Fruit fly (Drosophila melanogaster): ENCODE results near the gene CG32984.

Gene CG32984

DNA sequence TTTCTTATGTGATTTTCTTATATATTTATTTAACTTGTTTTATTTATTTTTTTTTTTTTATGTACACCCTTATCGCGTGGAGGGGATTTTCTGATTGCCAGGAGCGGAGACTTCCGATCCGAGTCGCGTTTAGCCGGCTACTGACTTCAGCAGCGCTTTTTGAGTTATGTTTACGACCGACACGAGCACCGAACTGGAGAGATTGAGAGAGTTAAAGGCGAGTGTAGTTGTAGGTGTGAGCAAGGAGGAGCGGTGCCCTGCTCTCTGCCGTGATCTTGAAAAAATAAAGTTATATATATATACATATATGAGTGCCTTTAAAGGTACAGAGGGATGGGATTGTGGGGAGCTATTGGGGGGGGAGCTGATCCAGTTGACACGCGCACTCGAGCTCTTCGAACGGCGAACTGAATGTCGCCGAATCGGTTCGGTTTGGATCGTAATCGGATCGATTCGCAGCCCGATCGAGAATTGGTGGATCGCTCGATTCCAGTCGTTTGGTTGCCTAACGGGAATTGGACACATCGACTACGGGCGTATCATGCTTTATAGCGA, 24.4 kb downstream of the CG32984 start, which contains the start of gene rost (continued):
- TF ChIP-seq Hr39 (GFP tag; optimal IDR thresholded peaks at IDR 0.05), result no peak
- TF ChIP-seq Smox (GFP tag; optimal IDR thresholded peaks at IDR 0.05), result no peak
- TF ChIP-seq CG8119 (GFP tag; IDR thresholded peaks at IDR 0.05), result no peak
- TF ChIP-seq CG6808 (GFP tag; optimal IDR thresholded peaks at IDR 0.05), result peak; percentile 1
- TF ChIP-seq CG31627 (GFP tag; optimal IDR thresholded peaks at IDR 0.05), result no peak
- TF ChIP-seq CG11902 (GFP tag; optimal IDR thresholded peaks at IDR 0.05), result no peak
- peak; percentile 51 for TF ChIP-seq CG6854 (GFP tag; optimal IDR thresholded peaks at IDR 0.05)
- TF ChIP-seq CG11294 (GFP tag; IDR thresholded peaks at IDR 0.05), result no peak
- TF ChIP-seq fkh (GFP tag; optimal IDR thresholded peaks at IDR 0.05), result no peak
- peak in 1 of 2 experiments; percentile 59 for TF ChIP-seq ss (GFP tag; optimal IDR thresholded peaks at IDR 0.05)
- TF ChIP-seq Eip75B (GFP tag; optimal IDR thresholded peaks at IDR 0.05), result no peak
- peak; percentile 40 for TF ChIP-seq spab (GFP tag; optimal IDR thresholded peaks at IDR 0.05)
- peak; percentile 45 for TF ChIP-seq CG1621 (tag; optimal IDR thresholded peaks at IDR 0.05)
- no peak for TF ChIP-seq dac (GFP tag; optimal IDR thresholded peaks at IDR 0.05)
- TF ChIP-seq svp (GFP tag), result peak; percentile 86
- no peak for TF ChIP-seq Ets21C (GFP tag; optimal IDR thresholded peaks at IDR 0.05)
- TF ChIP-seq Lpt (GFP tag; optimal IDR thresholded peaks at IDR 0.05), result peak; percentile 46
- TF ChIP-seq Eip93F (GFP tag; optimal IDR thresholded peaks at IDR 0.05), result no peak
- TF ChIP-seq CG6163 (GFP tag; IDR thresholded peaks at IDR 0.05), result no peak
- TF ChIP-seq CG16779 (tag; optimal IDR thresholded peaks at IDR 0.05), result no peak
- TF ChIP-seq CG4318 (GFP tag; optimal IDR thresholded peaks at IDR 0.05), result no peak
- TF ChIP-seq CG34406 (GFP tag; optimal IDR thresholded peaks at IDR 0.05), result no peak
- no peak for TF ChIP-seq CG32006 (GFP tag; optimal IDR thresholded peaks at IDR 0.05)
- TF ChIP-seq pdm3 (GFP tag; optimal IDR thresholded peaks at IDR 0.05), result no peak
- TF ChIP-seq CG6276 (GFP tag; optimal IDR thresholded peaks at IDR 0.05), result no peak

DNA sequence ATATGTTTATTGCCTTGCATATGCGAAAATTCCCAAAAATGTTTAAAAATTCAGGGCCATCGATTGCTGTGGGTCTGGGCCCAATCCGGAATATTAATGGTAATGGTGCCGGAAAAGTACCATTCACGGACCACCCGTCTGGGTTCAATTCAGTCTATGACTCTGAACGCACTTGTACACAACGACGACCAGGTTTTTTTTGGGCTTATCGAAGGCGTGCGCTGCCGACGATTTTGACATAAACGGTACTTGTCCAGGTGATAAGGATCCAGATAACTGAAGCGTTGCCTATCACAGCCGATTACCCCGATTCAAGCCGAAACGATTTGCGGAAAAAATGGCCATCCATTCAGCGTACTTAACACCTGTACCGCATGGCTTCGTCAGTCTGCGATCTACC, 26.8 kb downstream of the CG32984 start, which contains the start of gene CG9555:
TSS of gene CG9555 (plus strand) at position 153 of the 400 bp plus-strand sequence.
- TF ChIP-seq CG11294 (GFP tag; IDR thresholded peaks at IDR 0.05), result no peak
- TF ChIP-seq Sox15 (GFP tag; optimal IDR thresholded peaks at IDR 0.05), result no peak
- no peak for TF ChIP-seq Met (GFP tag; optimal IDR thresholded peaks at IDR 0.05)
- no peak for TF ChIP-seq CG6854 (GFP tag; optimal IDR thresholded peaks at IDR 0.05)
- no peak for TF ChIP-seq eg (GFP tag; IDR thresholded peaks at IDR 0.05)
- TF ChIP-seq vri (GFP tag; optimal IDR thresholded peaks at IDR 0.05), result peak; percentile 41
- TF ChIP-seq salr (GFP tag; optimal IDR thresholded peaks at IDR 0.05), result no peak
- TF ChIP-seq dac (GFP tag; optimal IDR thresholded peaks at IDR 0.05), result no peak
- TF ChIP-seq CG31627 (GFP tag; optimal IDR thresholded peaks at IDR 0.05), result no peak

DNA sequence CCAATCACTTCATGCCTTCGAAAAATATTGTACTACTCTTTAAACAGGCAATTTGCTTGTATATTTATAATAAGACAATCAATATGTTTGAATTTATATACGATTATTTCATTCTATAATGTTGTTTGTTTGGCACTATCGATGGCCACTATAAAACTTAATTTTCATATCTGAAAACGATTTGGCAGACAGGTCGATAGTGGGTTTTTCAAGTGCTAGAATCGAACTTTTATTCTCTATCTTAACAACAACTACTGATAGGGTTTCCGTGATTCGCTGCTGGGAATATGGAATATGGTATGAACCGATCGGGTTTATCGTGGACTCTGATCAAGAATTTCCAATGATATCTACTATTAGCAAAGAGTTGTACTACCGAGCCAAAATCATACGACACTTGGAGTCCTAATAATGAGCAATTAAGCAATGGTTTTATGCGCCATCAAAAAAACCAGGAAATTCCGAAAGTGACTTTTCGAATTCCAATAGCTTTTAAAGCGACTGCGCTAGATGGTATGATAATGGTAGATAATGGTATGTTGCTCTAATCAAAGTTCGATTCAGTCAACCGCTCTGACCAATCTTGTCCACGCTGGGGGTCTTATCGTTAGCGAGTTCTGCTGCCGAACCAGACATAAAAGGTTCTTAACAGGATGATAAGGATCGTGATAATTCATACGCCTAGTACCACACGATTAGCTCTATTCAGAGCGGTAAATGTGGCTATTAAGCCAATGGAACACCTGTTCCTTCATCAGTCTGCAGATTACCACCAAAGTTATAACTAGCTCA, 29.1 kb downstream of the CG32984 start, which contains the start of gene CG17906:
TSS of gene CG17906 (plus strand) at position 742 of the 792 bp plus-strand sequence.
- TF ChIP-seq Eip75B (GFP tag; optimal IDR thresholded peaks at IDR 0.05) (no peak), CG10669 (GFP tag; optimal IDR thresholded peaks at IDR 0.05) (no peak), Sox15 (GFP tag; optimal IDR thresholded peaks at IDR 0.05) (no peak)

DNA sequence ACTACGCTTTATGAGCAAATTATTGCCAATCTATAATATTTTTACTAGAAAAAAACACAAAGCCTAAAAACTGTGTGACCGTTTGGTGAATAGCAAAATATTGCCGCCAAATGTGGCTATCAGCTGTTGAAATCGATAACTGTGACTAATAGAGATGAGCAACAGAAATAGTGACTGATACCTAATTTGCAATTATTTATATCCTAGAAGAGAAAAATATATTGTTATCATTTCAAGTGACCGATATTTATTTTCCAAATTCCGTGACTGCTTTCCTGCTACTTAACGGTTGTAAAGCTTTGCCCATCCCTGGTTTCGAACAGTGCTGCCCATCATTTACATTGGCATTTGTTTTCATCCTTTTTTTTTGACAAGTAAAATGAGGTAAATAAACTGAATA, 32.5 kb downstream of the CG32984 start, which contains the start of the genes alien and CG18661:
TSS of gene alien (minus strand) at position 95 of the 400 bp plus-strand sequence.
TSS of gene CG18661 (plus strand) at position 321 of the 400 bp plus-strand sequence.
- TF ChIP-seq acj6 (GFP tag; optimal IDR thresholded peaks at IDR 0.05) (peak; percentile 62), topi (GFP tag; optimal IDR thresholded peaks at IDR 0.05) (peak; percentile 62), CG11762 (GFP tag; optimal IDR thresholded peaks at IDR 0.05; ENCODE audit: insufficient read depth) (no peak), CG9139 (GFP tag; optimal IDR thresholded peaks at IDR 0.05) (no peak), net (GFP tag; optimal IDR thresholded peaks at IDR 0.05) (peak; percentile 88), CG8119 (GFP tag; IDR thresholded peaks at IDR 0.05) (peak; percentile 53; the same call in 1 of the 3 replicates), fd59A (GFP tag; optimal IDR thresholded peaks at IDR 0.05) (peak; percentile 31), Sox14 (GFP tag; optimal IDR thresholded peaks at IDR 0.05) (peak; percentile 95), CG8319 (GFP tag; optimal IDR thresholded peaks at IDR 0.05) (no peak), CG6808 (GFP tag; optimal IDR thresholded peaks at IDR 0.05) (peak; percentile 100), Smox (GFP tag; optimal IDR thresholded peaks at IDR 0.05) (peak; percentile 78), svp (GFP tag) (peak; percentile 91), CG6276 (GFP tag; optimal IDR thresholded peaks at IDR 0.05) (no peak), Hr39 (GFP tag; optimal IDR thresholded peaks at IDR 0.05) (peak; percentile 91), CG15336 (GFP tag; IDR thresholded peaks at IDR 0.05) (peak; percentile 78), fkh (GFP tag; optimal IDR thresholded peaks at IDR 0.05) (peak; percentile 69), CG6854 (GFP tag; optimal IDR thresholded peaks at IDR 0.05) (peak; percentile 78), Eip93F (GFP tag; optimal IDR thresholded peaks at IDR 0.05) (peak; percentile 71), CG11294 (GFP tag; IDR thresholded peaks at IDR 0.05) (peak; percentile 87), CG1621 (tag; optimal IDR thresholded peaks at IDR 0.05) (no peak), Hr4 (GFP tag; optimal IDR thresholded peaks at IDR 0.05) (peak; percentile 96), CG34406 (GFP tag; optimal IDR thresholded peaks at IDR 0.05) (peak; percentile 57), Sox102F (GFP tag; optimal IDR thresholded peaks at IDR 0.05) (peak; percentile 72), ss (GFP tag; optimal IDR thresholded peaks at IDR 0.05) (no peak)
